Worm (Caenorhabditis elegans) whole organism, L3 larva: ENCODE results near the gene wee-1.1.

ENCODE experiments used
- aly-2 ChIP-seq: fragments of 150-350 bp; optimal IDR thresholded peaks from 2 replicates; lab custom pipeline; 2014; ENCODE audit warnings: missing biosample characterization, missing genetic modification characterization
- ama-1 ChIP-seq: fragments of 150-350 bp; optimal IDR thresholded peaks from 2 replicates; lab custom pipeline; 2018
- ceh-16 ChIP-seq: sonication (generic microtip); optimal IDR thresholded peaks from 2 replicates; lab custom pipeline; 2017; ENCODE audit warnings: missing biosample characterization, missing genetic modification characterization
- ceh-82 ChIP-seq: fragments of 150-350 bp; optimal IDR thresholded peaks from 2 replicates; lab custom pipeline; 2014; ENCODE audit warnings: missing biosample characterization, missing genetic modification characterization
- daf-12 ChIP-seq: fragments of 150-350 bp; optimal IDR thresholded peaks from 2 replicates; lab custom pipeline; 2014; ENCODE audit warnings: missing biosample characterization, missing genetic modification reagents, missing genetic modification characterization
- egl-27 ChIP-seq: sonication (generic microtip); optimal IDR thresholded peaks from 4 replicates; lab custom pipeline; 2017; ENCODE audit warnings: missing biosample characterization, missing genetic modification reagents, missing genetic modification characterization
- egl-5 ChIP-seq: fragments of 150-350 bp; optimal IDR thresholded peaks from 2 replicates; lab custom pipeline; 2017; ENCODE audit warnings: missing biosample characterization, missing genetic modification reagents, missing genetic modification characterization, inconsistent platforms
- elt-1 ChIP-seq: fragments of 150-350 bp; optimal IDR thresholded peaks from 2 replicates; lab custom pipeline; 2014; ENCODE audit warnings: missing biosample characterization, missing genetic modification characterization
- elt-2 ChIP-seq: sonication (generic microtip); optimal IDR thresholded peaks from 2 replicates; lab custom pipeline; 2016; ENCODE audit warnings: missing genetic modification reagents, mild to moderate bottlenecking, missing genetic modification characterization, missing compliant biosample characterization
- elt-3 ChIP-seq, 3 experiments: fragments of 150-350 bp in 1 of 3; sonication (generic microtip) in 2 of 3; optimal IDR thresholded peaks; 2 replicates in 2 of 3; 4 replicates in 1 of 3; lab custom pipeline; 2014 to 2017; ENCODE audit warnings: missing biosample characterization in 3 of 3, missing genetic modification characterization in 3 of 3
- fos-1 ChIP-seq: fragments of 150-350 bp; optimal IDR thresholded peaks from 2 replicates; lab custom pipeline; 2014; ENCODE audit warnings: missing biosample characterization, missing genetic modification characterization
- hmg-11 ChIP-seq: sonication (generic microtip); optimal IDR thresholded peaks from 2 replicates; lab custom pipeline; 2016; ENCODE audit warnings: missing genetic modification characterization, missing compliant biosample characterization
- jun-1 ChIP-seq: fragments of 150-350 bp; optimal IDR thresholded peaks from 2 replicates; lab custom pipeline; 2014; ENCODE audit warnings: missing biosample characterization, missing genetic modification reagents, missing genetic modification characterization
- lin-15B ChIP-seq: fragments of 150-350 bp; optimal IDR thresholded peaks from 2 replicates; lab custom pipeline; 2014; ENCODE audit warnings: missing biosample characterization, missing genetic modification characterization
- lin-39 ChIP-seq: fragments of 150-350 bp; optimal IDR thresholded peaks from 2 replicates; lab custom pipeline; 2018; ENCODE audit warnings: missing biosample characterization, missing genetic modification reagents, missing genetic modification characterization
- lsy-12 ChIP-seq: sonication (generic microtip); optimal IDR thresholded peaks from 2 replicates; lab custom pipeline; 2016; ENCODE audit warnings: mild to moderate bottlenecking, missing genetic modification characterization, missing compliant biosample characterization
- mdl-1 ChIP-seq: fragments of 150-350 bp; optimal IDR thresholded peaks from 2 replicates; lab custom pipeline; 2014; ENCODE audit warnings: missing biosample characterization, missing genetic modification characterization
- nfya-1 ChIP-seq: sonication (generic microtip); optimal IDR thresholded peaks from 2 replicates; lab custom pipeline; 2017; ENCODE audit warnings: missing genetic modification characterization, mild to moderate bottlenecking, missing compliant biosample characterization, antibody characterized with exemption, moderate library complexity; ENCODE audit not compliant: insufficient read depth
- nhr-12 ChIP-seq: fragments of 150-350 bp; optimal IDR thresholded peaks from 2 replicates; lab custom pipeline; 2014; ENCODE audit warnings: missing biosample characterization, missing genetic modification characterization
- nhr-23 ChIP-seq: fragments of 150-350 bp; optimal IDR thresholded peaks from 2 replicates; lab custom pipeline; 2014; ENCODE audit warnings: missing biosample characterization, missing genetic modification reagents, missing genetic modification characterization
- nhr-237 ChIP-seq: fragments of 150-350 bp; optimal IDR thresholded peaks from 2 replicates; lab custom pipeline; 2014; ENCODE audit warnings: missing biosample characterization, missing genetic modification characterization
- nhr-25 ChIP-seq: sonication (generic microtip); optimal IDR thresholded peaks from 2 replicates; lab custom pipeline; 2017; ENCODE audit warnings: missing biosample characterization, missing genetic modification characterization
- nhr-28 ChIP-seq: fragments of 150-350 bp; optimal IDR thresholded peaks from 2 replicates; lab custom pipeline; 2014; ENCODE audit warnings: missing biosample characterization, missing genetic modification characterization
- nhr-76 ChIP-seq: fragments of 150-350 bp; sonication (generic microtip); optimal IDR thresholded peaks from 5 replicates; lab custom pipeline; 2014; ENCODE audit warnings: missing biosample characterization, missing genetic modification characterization
- nhr-77 ChIP-seq: fragments of 150-350 bp; optimal IDR thresholded peaks from 2 replicates; lab custom pipeline; 2014; ENCODE audit warnings: missing biosample characterization, missing genetic modification characterization
- pha-4 ChIP-seq: fragments of 150-350 bp; optimal IDR thresholded peaks from 2 replicates; lab custom pipeline; 2014; ENCODE audit warnings: missing biosample characterization, missing genetic modification reagents, missing genetic modification characterization
- pqm-1 ChIP-seq: fragments of 150-350 bp; optimal IDR thresholded peaks from 2 replicates; lab custom pipeline; 2017; ENCODE audit warnings: missing biosample characterization, missing genetic modification characterization, inconsistent platforms
- sea-2 ChIP-seq: fragments of 150-350 bp; sonication (generic microtip); optimal IDR thresholded peaks from 4 replicates; lab custom pipeline; 2014; ENCODE audit warnings: missing biosample characterization, missing genetic modification reagents, missing genetic modification characterization
- skn-1 ChIP-seq: fragments of 150-350 bp; optimal IDR thresholded peaks from 2 replicates; lab custom pipeline; 2014; ENCODE audit warnings: missing biosample characterization, missing genetic modification characterization
- snpc-4 ChIP-seq: fragments of 150-350 bp; optimal IDR thresholded peaks from 2 replicates; lab custom pipeline; 2014; ENCODE audit warnings: missing biosample characterization, missing genetic modification characterization
- unc-39 ChIP-seq: sonication (generic microtip); optimal IDR thresholded peaks from 4 replicates; lab custom pipeline; 2017; ENCODE audit warnings: missing biosample characterization, missing genetic modification characterization
- zag-1 ChIP-seq: fragments of 150-350 bp; optimal IDR thresholded peaks from 2 replicates; lab custom pipeline; 2014; ENCODE audit warnings: missing biosample characterization, missing genetic modification characterization
- ztf-11 ChIP-seq: fragments of 150-350 bp; optimal IDR thresholded peaks from 2 replicates; lab custom pipeline; 2014; ENCODE audit warnings: missing biosample characterization, missing genetic modification characterization

The wee-1.1 gene

DNA sequence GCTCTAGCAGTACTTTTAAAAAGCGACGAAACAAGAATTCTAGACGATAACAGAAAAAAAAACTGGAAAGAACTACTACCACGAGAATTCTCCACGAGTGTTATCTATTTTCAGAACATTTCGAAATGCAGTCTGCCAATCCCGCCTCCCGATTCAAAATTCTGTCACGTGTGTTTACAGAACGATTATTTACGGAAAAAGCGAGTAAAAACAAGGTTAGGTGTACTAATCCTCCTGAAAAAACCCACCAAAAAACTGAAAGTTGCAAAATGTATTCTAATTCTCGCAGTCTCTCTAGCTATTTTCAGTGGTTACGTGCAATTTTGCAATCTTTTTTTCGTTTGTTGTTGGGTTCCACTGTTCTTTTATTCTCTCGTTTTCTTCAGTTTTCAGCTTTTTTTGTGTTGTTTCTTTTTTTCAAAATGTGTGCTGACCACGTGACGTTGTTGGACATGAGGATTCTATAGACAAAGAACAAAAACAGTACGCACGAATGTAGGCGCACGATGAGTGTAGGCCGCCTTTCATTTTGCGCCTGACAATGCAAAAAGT, 23.2 kb upstream of the wee-1.1 start:
- TF ChIP-seq nhr-23 (no peak), pha-4 (peak; percentile 13), ama-1 (lab: Kevin White, UChicago) (peak; percentile 17), elt-2 (tag; lab: Kevin White, UChicago) (peak; percentile 20)

DNA sequence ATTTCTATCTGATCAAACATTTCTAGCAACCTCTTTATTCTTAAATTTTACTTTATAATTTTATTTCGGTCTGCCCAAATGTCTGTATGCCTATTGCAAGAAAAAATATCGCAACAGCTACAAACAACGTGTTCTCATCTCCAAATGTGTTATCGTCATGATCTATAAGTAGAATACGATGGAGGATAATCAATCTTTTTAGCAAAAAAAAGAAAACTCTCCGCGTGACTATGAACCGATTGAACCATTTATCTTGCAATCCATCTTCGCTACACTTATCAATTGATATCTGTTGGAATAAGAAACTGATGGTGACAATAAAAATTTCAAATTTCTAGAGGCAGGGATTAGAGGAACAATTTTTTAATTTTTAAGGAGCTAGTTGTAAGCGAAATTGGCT, 22.6 kb upstream of the wee-1.1 start:
- TF ChIP-seq skn-1 (no peak), ztf-11 (tag; lab: Kevin White, UChicago) (no peak), fos-1 (tag; lab: Kevin White, UChicago) (no peak), hmg-11 (tag; lab: Kevin White, UChicago) (no peak), zag-1 (tag; lab: Kevin White, UChicago) (no peak), egl-5 (tag; lab: Kevin White, UChicago) (no peak), pha-4 (no peak), ceh-16 (tag; lab: Kevin White, UChicago) (no peak), nfya-1 (tag; lab: Kevin White, UChicago) (no peak), snpc-4 (tag; lab: Kevin White, UChicago) (no peak), elt-3 (tag; optimal IDR thresholded peaks at IDR 0.05; lab: Kevin White, UChicago) (no peak), elt-1 (peak; percentile 93), nhr-23 (peak; percentile 30)

DNA sequence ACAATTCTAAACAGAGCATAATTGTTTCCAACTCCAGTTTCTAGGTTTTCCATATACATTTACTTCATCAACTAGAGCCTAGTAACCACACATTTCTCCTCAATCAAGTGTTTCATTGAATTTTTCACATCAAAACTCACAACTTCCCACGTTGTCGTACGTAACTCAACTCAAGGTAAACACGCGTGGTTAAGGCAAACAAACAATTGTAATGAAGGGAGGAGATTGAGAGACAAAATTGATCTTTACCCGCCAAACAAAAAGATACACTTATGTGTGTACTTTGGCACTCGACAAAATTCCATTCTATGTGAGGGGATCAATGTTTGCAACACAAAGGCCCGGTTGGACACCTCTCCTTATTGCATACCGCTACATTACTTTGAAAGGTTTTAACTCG, 22.0 kb upstream of the wee-1.1 start, which contains the start of gene nhr-19:
TSS of gene nhr-19 (minus strand) at position 191 of the 400 bp plus-strand sequence.
- TF ChIP-seq mdl-1 (tag; lab: Kevin White, UChicago) (peak; percentile 17), ceh-82 (tag; lab: Kevin White, UChicago) (no peak), unc-39 (tag; lab: Kevin White, UChicago) (no peak), egl-27 (no peak), hmg-11 (tag; lab: Kevin White, UChicago) (no peak), ama-1 (lab: Kevin White, UChicago) (no peak), nhr-77 (no peak), skn-1 (no peak), pha-4 (peak; percentile 85), nhr-12 (tag; lab: Kevin White, UChicago) (no peak), nhr-28 (tag; lab: Kevin White, UChicago) (no peak), lin-15B (tag; lab: Kevin White, UChicago) (no peak), fos-1 (tag; lab: Kevin White, UChicago) (no peak), nhr-237 (tag; lab: Kevin White, UChicago) (no peak), lsy-12 (tag; lab: Kevin White, UChicago) (no peak), nhr-76 (no peak)

DNA sequence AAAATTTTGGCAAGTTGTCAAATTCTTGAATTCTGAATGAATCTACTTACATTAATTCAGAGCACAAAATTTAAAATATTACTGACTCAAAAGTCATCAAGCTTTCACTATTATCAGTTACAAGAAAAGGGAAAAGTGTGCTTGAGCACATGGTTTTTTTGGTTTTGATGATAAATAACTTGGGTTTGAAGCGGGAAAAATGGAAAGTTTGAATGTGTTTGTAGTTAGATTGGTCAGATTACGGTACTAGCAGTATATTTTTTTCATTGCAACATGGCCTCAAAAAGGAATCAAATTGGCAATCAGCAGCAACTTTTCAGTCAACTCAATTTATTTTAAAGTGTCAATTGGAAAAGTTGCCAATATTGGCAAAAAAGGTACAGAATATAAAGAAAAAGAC, 21.3 kb upstream of the wee-1.1 start:
- TF ChIP-seq unc-39 (tag; lab: Kevin White, UChicago), result no peak
- TF ChIP-seq skn-1, result peak; percentile 18
- TF ChIP-seq pha-4, result peak; percentile 3
- peak; percentile 53 for TF ChIP-seq pqm-1 (tag; lab: Kevin White, UChicago)
- TF ChIP-seq daf-12 (tag; lab: Kevin White, UChicago), result no peak
- TF ChIP-seq elt-2 (tag; lab: Kevin White, UChicago), result peak; percentile 24

DNA sequence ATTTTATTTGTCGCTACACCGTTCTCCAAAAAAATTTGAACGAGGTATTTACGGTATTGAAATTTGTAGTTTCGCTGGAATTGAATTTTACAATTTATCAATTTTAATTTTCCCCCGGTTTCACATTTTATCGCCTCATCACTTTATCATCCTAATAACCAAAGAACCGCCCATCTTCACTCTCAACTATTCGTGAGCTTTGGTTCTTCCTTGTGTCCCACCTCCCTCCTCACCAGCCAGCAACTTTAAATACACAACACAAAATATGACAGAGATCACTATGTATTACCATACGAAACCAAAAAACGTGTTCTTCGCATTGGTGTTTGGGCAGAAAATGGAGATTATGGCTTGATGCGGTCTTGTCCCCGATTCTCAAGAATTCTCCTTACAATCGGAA, 20.7 kb upstream of the wee-1.1 start:
- TF ChIP-seq lin-39 (tag; lab: Kevin White, UChicago) (peak; percentile 34), jun-1 (tag; lab: Kevin White, UChicago) (no peak), nfya-1 (tag; lab: Kevin White, UChicago) (peak; percentile 3), nhr-25 (no peak), daf-12 (tag; lab: Kevin White, UChicago) (no peak), elt-2 (tag; lab: Kevin White, UChicago) (peak; percentile 68), ceh-82 (tag; lab: Kevin White, UChicago) (no peak), snpc-4 (tag; lab: Kevin White, UChicago) (no peak), nhr-23 (no peak), sea-2 (GFP tag; lab: Kevin White, UChicago) (no peak), pha-4 (peak; percentile 18), mdl-1 (tag; lab: Kevin White, UChicago) (no peak), ama-1 (lab: Kevin White, UChicago) (peak; percentile 35), pqm-1 (tag; lab: Kevin White, UChicago) (peak; percentile 87), aly-2 (tag; lab: Kevin White, UChicago) (no peak)
